Fruit fly (Drosophila melanogaster) whole organism: ENCODE results near the gene CG42323.

ENCODE experiments used
- Dll ChIP-seq: fragments of >200 bp; optimal IDR thresholded peaks from 2 replicates; lab custom pipeline; 2017
- EcR ChIP-seq, 2 experiments: fragments of >200 bp; optimal IDR thresholded peaks; 2 replicates each; lab custom pipeline; 2017; ENCODE audit warnings: missing biosample characterization in 2 of 2, missing genetic modification characterization in 2 of 2, missing genetic modification reagents in 2 of 2
- psq ChIP-seq: fragments of >200 bp; optimal IDR thresholded peaks from 2 replicates; lab custom pipeline; 2017
- usp ChIP-seq: fragments of >200 bp; optimal IDR thresholded peaks from 2 replicates; lab custom pipeline; 2017; ENCODE audit warnings: missing biosample characterization, missing genetic modification characterization, mixed read lengths

DNA sequence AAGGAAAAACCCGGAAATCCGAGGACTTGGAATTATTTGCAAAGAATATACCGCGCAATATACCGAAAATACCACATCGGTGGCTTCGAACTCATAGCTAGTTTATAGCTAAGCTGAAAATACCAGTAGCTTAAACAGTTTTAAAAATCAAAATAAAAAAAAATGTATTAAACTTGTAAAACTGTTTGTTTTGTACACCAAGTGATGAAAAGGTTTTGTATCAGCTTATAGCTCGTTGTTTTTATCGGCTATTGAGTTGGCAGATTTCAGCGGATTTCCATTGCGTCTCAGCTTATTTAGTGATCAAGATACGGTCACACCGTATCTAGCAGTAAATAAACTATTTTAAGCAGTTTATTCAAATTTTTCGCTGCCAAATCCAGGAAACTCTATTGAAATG lies 42.4 kb upstream of the CG42323 start, which contains the start of the genes por and CG6179:
- no peak for TF ChIP-seq EcR (GFP tag; optimal IDR thresholded peaks at IDR 0.05; lab: Kevin White, UChicago)
- TF ChIP-seq usp (GFP tag; lab: Kevin White, UChicago), result no peak
- TF ChIP-seq Dll, result no peak
- TF ChIP-seq psq, result no peak
